Fruit fly (Drosophila melanogaster) whole organism, embryonic: Measurements from ENCODE around the gene CG16772.

Experiments
- CG3726 ChIP-seq: fragments of 200-800 bp; sonication (Bioruptor generic); IDR thresholded peaks from 3 replicates; pipeline ENCODE4, ENCODE4 v1.3.6; 2022; ENCODE audit warnings: missing biosample characterization, missing genetic modification characterization
- bbx ChIP-seq: fragments of 200-800 bp; sonication (Bioruptor generic); IDR thresholded peaks from 2 replicates; pipeline ENCODE4 v1.3.6; 2022; ENCODE audit warnings: missing biosample characterization, missing genetic modification characterization; ENCODE audit not compliant: partially characterized antibody
- br ChIP-seq: fragments of >200 bp; optimal IDR thresholded peaks from 2 replicates; lab custom pipeline; 2017
- lilli ChIP-seq: fragments of 200-800 bp; sonication (Bioruptor generic); optimal IDR thresholded peaks from 3 replicates; lab custom pipeline; 2016; ENCODE audit warnings: missing biosample characterization, missing genetic modification characterization
- zen2 ChIP-seq: fragments of 200-800 bp; sonication (Bioruptor generic); IDR thresholded peaks from 3 replicates; pipeline ENCODE4 v1.3.6; 2022; ENCODE audit warnings: missing biosample characterization, missing genetic modification characterization; ENCODE audit not compliant: partially characterized antibody

dm6 chr2L:19943112-19943511, 19.4 kb upstream of the CG16772 start:
- no peak for TF ChIP-seq CG3726 (GFP tag; lab: Robert Waterston, UW)
- TF ChIP-seq zen2 (GFP tag; lab: Robert Waterston, UW) = no peak
- TF ChIP-seq bbx = no peak
- TF ChIP-seq br (lab: Kevin White, UChicago) = no peak
- no peak for TF ChIP-seq lilli
